Worm (Caenorhabditis elegans) whole organism, L2 larva: Measurements from ENCODE around the gene pals-16.

ENCODE experiments used
- ceh-82 ChIP-seq: fragments of 150-350 bp; optimal IDR thresholded peaks from 2 replicates; lab custom pipeline; 2014; ENCODE audit warnings: missing biosample characterization, missing genetic modification characterization
- egl-27 ChIP-seq: sonication (generic microtip); optimal IDR thresholded peaks from 3 replicates; lab custom pipeline; 2017; ENCODE audit warnings: missing biosample characterization, missing genetic modification reagents, missing genetic modification characterization
- fos-1 ChIP-seq: fragments of 150-350 bp; optimal IDR thresholded peaks from 2 replicates; lab custom pipeline; 2014; ENCODE audit warnings: missing biosample characterization, missing genetic modification characterization
- lin-13 ChIP-seq: fragments of 150-350 bp; optimal IDR thresholded peaks from 2 replicates; lab custom pipeline; 2014; ENCODE audit warnings: missing biosample characterization, missing genetic modification reagents, missing genetic modification characterization
- mab-5 ChIP-seq: fragments of 150-350 bp; optimal IDR thresholded peaks from 2 replicates; lab custom pipeline; 2014; ENCODE audit warnings: missing biosample characterization, missing genetic modification characterization
- mbf-1 ChIP-seq: sonication (generic microtip); optimal IDR thresholded peaks from 2 replicates; lab custom pipeline; 2017; ENCODE audit warnings: missing biosample characterization, missing genetic modification characterization
- mdl-1 ChIP-seq, 2 experiments: fragments of 150-350 bp in 1 of 2; sonication (generic microtip) in 1 of 2; optimal IDR thresholded peaks; 2 replicates each; lab custom pipeline; 2017; ENCODE audit warnings: missing biosample characterization in 2 of 2, missing genetic modification characterization in 2 of 2
- skn-1 ChIP-seq: sonication (generic microtip); optimal IDR thresholded peaks from 2 replicates; lab custom pipeline; 2017; ENCODE audit warnings: missing biosample characterization, missing genetic modification characterization
- unc-62 ChIP-seq: fragments of 150-350 bp; optimal IDR thresholded peaks from 2 replicates; lab custom pipeline; 2014; ENCODE audit warnings: missing biosample characterization, missing genetic modification reagents, missing genetic modification characterization
- ztf-11 ChIP-seq: sonication (generic microtip); optimal IDR thresholded peaks from 2 replicates; lab custom pipeline; 2017; ENCODE audit warnings: missing biosample characterization, missing genetic modification characterization

ce11 chrIII:1413125-1413837 lies 13.5 kb downstream of the pals-16 start:
- TF ChIP-seq ceh-82 = no peak
- no peak for TF ChIP-seq mab-5 (tag; lab: Kevin White, UChicago)
- TF ChIP-seq fos-1 (tag; lab: Kevin White, UChicago) = no peak
- no peak for TF ChIP-seq ztf-11
- TF ChIP-seq unc-62 (GFP tag; lab: Kevin White, UChicago) = no peak
- no peak for TF ChIP-seq egl-27
- no peak for TF ChIP-seq lin-13 (GFP tag; lab: Kevin White, UChicago)
- TF ChIP-seq skn-1 (tag; lab: Kevin White, UChicago) = no peak
- TF ChIP-seq mdl-1 (tag; optimal IDR thresholded peaks at IDR 0.05; lab: Kevin White, UChicago) = no peak
- TF ChIP-seq mbf-1 (tag; lab: Kevin White, UChicago) = no peak
